Worm (Caenorhabditis elegans) whole organism, late embryonic: ENCODE measurements around the gene T22B2.3.

Source experiments
- K09A11.1 ChIP-seq: sonication (generic microtip); optimal IDR thresholded peaks from 2 replicates; lab custom pipeline; 2017; ENCODE audit warnings: antibody characterized with exemption, mild to moderate bottlenecking, missing genetic modification characterization, missing compliant biosample characterization; ENCODE audit not compliant: insufficient read depth
- T23F11.4 ChIP-seq: fragments of 200-800 bp; sonication (Bioruptor generic); optimal IDR thresholded peaks from 2 replicates; lab custom pipeline; 2018; ENCODE audit warnings: mild to moderate bottlenecking, missing genetic modification characterization, missing compliant biosample characterization
- Y22D7AL.16 ChIP-seq: sonication (generic microtip); optimal IDR thresholded peaks from 2 replicates; lab custom pipeline; 2016; ENCODE audit warnings: missing genetic modification characterization, missing compliant biosample characterization
- ahr-1 ChIP-seq: sonication (generic microtip); optimal IDR thresholded peaks from 2 replicates; lab custom pipeline; 2016; ENCODE audit warnings: missing genetic modification characterization, missing compliant biosample characterization
- ceh-14 ChIP-seq: sonication (generic microtip); optimal IDR thresholded peaks from 2 replicates; lab custom pipeline; 2016; ENCODE audit warnings: missing genotype, missing genetic modification characterization, missing compliant biosample characterization
- ceh-18 ChIP-seq: sonication (generic microtip); optimal IDR thresholded peaks from 2 replicates; lab custom pipeline; 2016; ENCODE audit warnings: missing genetic modification characterization, missing compliant biosample characterization
- ceh-19 ChIP-seq: fragments of 200-800 bp; sonication (Bioruptor generic); optimal IDR thresholded peaks from 2 replicates; lab custom pipeline; 2018; ENCODE audit warnings: mild to moderate bottlenecking, missing genetic modification characterization, missing compliant biosample characterization
- ceh-24 ChIP-seq: sonication (generic microtip); optimal IDR thresholded peaks from 2 replicates; lab custom pipeline; 2016; ENCODE audit warnings: mild to moderate bottlenecking, missing genetic modification characterization, missing compliant biosample characterization
- ceh-30 ChIP-seq: fragments of 150-350 bp; optimal IDR thresholded peaks from 2 replicates; lab custom pipeline; 2014; ENCODE audit warnings: missing biosample characterization, missing genetic modification characterization
- ceh-31 ChIP-seq: sonication (generic microtip); optimal IDR thresholded peaks from 2 replicates; lab custom pipeline; 2016; ENCODE audit warnings: missing genetic modification characterization, missing compliant biosample characterization
- ceh-45 ChIP-seq: fragments of 200-800 bp; sonication (Bioruptor generic); IDR thresholded peaks from 2 replicates; pipeline ENCODE4 v1.3.6; 2022; ENCODE audit warnings: missing genetic modification reagents, missing genetic modification characterization, missing compliant biosample characterization
- ceh-6 ChIP-seq: fragments of 200-800 bp; sonication (Bioruptor generic); optimal IDR thresholded peaks from 2 replicates; lab custom pipeline; 2018; ENCODE audit warnings: mild to moderate bottlenecking, missing genetic modification characterization, missing compliant biosample characterization
- ceh-9 ChIP-seq: sonication (generic microtip); optimal IDR thresholded peaks from 2 replicates; lab custom pipeline; 2016; ENCODE audit warnings: mild to moderate bottlenecking, missing genetic modification characterization, inconsistent platforms, missing compliant biosample characterization
- dmd-4 ChIP-seq: sonication (generic microtip); optimal IDR thresholded peaks from 2 replicates; lab custom pipeline; 2016; ENCODE audit warnings: borderline replicate concordance, missing genetic modification characterization, missing compliant biosample characterization
- dve-1 ChIP-seq: sonication (generic microtip); optimal IDR thresholded peaks from 2 replicates; lab custom pipeline; 2017; ENCODE audit warnings: antibody characterized with exemption, mild to moderate bottlenecking, missing genetic modification characterization, missing compliant biosample characterization
- elt-2 ChIP-seq: sonication (generic microtip); optimal IDR thresholded peaks from 2 replicates; lab custom pipeline; 2016; ENCODE audit warnings: missing genetic modification reagents, missing genetic modification characterization, missing compliant biosample characterization
- ets-4 ChIP-seq: sonication (generic microtip); optimal IDR thresholded peaks from 2 replicates; lab custom pipeline; 2016; ENCODE audit warnings: missing genetic modification characterization, missing compliant biosample characterization
- eyg-1 ChIP-seq: sonication (generic microtip); optimal IDR thresholded peaks from 2 replicates; lab custom pipeline; 2016; ENCODE audit warnings: missing genotype, missing genetic modification characterization, missing compliant biosample characterization
- fax-1 ChIP-seq: sonication (generic microtip); optimal IDR thresholded peaks from 2 replicates; lab custom pipeline; 2016; ENCODE audit warnings: missing genotype, missing genetic modification characterization, missing compliant biosample characterization
- fkh-10 ChIP-seq: fragments of 150-350 bp; optimal IDR thresholded peaks from 2 replicates; lab custom pipeline; 2014; ENCODE audit warnings: missing biosample characterization, missing genetic modification reagents, missing genetic modification characterization
- gmeb-2 ChIP-seq: sonication (generic microtip); optimal IDR thresholded peaks from 2 replicates; lab custom pipeline; 2016; ENCODE audit warnings: missing genetic modification characterization, inconsistent platforms, missing compliant biosample characterization
- hlh-13 ChIP-seq: fragments of 200-800 bp; sonication (Bioruptor generic); optimal IDR thresholded peaks from 2 replicates; lab custom pipeline; 2018; ENCODE audit warnings: mild to moderate bottlenecking, missing genetic modification characterization, missing compliant biosample characterization
- hlh-30 ChIP-seq: sonication (generic microtip); optimal IDR thresholded peaks from 2 replicates; lab custom pipeline; 2017; ENCODE audit warnings: antibody characterized with exemption, missing genetic modification characterization, missing compliant biosample characterization; ENCODE audit not compliant: insufficient read depth
- hlh-8 ChIP-seq: sonication (generic microtip); optimal IDR thresholded peaks from 2 replicates; lab custom pipeline; 2016; ENCODE audit warnings: missing genotype, missing genetic modification characterization, missing compliant biosample characterization
- lin-11 ChIP-seq: fragments of 200-800 bp; sonication (Bioruptor generic); optimal IDR thresholded peaks from 2 replicates; lab custom pipeline; 2018; ENCODE audit warnings: mild to moderate bottlenecking, missing genetic modification characterization, missing compliant biosample characterization
- madf-2 ChIP-seq: sonication (generic microtip); optimal IDR thresholded peaks from 2 replicates; lab custom pipeline; 2017; ENCODE audit warnings: missing genetic modification characterization, missing compliant biosample characterization
- mec-3 ChIP-seq: sonication (generic microtip); optimal IDR thresholded peaks from 2 replicates; lab custom pipeline; 2016; ENCODE audit warnings: borderline replicate concordance, missing genetic modification characterization, missing compliant biosample characterization
- nfya-1 ChIP-seq: sonication (generic microtip); optimal IDR thresholded peaks from 2 replicates; lab custom pipeline; 2017; ENCODE audit warnings: missing genetic modification characterization, mild to moderate bottlenecking, missing compliant biosample characterization, antibody characterized with exemption, moderate library complexity
- nhr-11 ChIP-seq: fragments of 150-350 bp; optimal IDR thresholded peaks from 2 replicates; lab custom pipeline; 2014; ENCODE audit warnings: missing biosample characterization, missing genetic modification characterization
- npax-4 ChIP-seq: sonication (generic microtip); optimal IDR thresholded peaks from 2 replicates; lab custom pipeline; 2016; ENCODE audit warnings: missing genetic modification characterization, missing compliant biosample characterization
- pag-3 ChIP-seq: sonication (generic microtip); optimal IDR thresholded peaks from 2 replicates; lab custom pipeline; 2016; ENCODE audit warnings: missing compliant biosample characterization, missing genetic modification characterization, borderline replicate concordance
- pat-9 ChIP-seq: fragments of 200-800 bp; sonication (Bioruptor generic); optimal IDR thresholded peaks from 2 replicates; lab custom pipeline; 2018; ENCODE audit warnings: mild to moderate bottlenecking, missing genetic modification characterization, moderate library complexity, missing compliant biosample characterization
- pha-4 ChIP-seq: fragments of 150-350 bp; optimal IDR thresholded peaks from 2 replicates; lab custom pipeline; 2018; ENCODE audit warnings: missing biosample characterization, missing genetic modification reagents, missing genetic modification characterization
- rnt-1 ChIP-seq: sonication (generic microtip); optimal IDR thresholded peaks from 2 replicates; lab custom pipeline; 2016; ENCODE audit warnings: missing genetic modification characterization, missing compliant biosample characterization
- sox-2 ChIP-seq: fragments of 200-800 bp; sonication (Bioruptor generic); IDR thresholded peaks from 2 replicates; pipeline ENCODE4 v1.3.6; 2022; ENCODE audit warnings: missing genetic modification reagents, missing genetic modification characterization, missing compliant biosample characterization
- syd-9 ChIP-seq: sonication (generic microtip); optimal IDR thresholded peaks from 2 replicates; lab custom pipeline; 2016; ENCODE audit warnings: mild to moderate bottlenecking, missing genetic modification characterization, moderate library complexity, missing compliant biosample characterization
- tbx-2 ChIP-seq: sonication (generic microtip); optimal IDR thresholded peaks from 2 replicates; lab custom pipeline; 2016; ENCODE audit warnings: missing genetic modification characterization, missing compliant biosample characterization
- tbx-7 ChIP-seq: sonication (generic microtip); optimal IDR thresholded peaks from 2 replicates; lab custom pipeline; 2016; ENCODE audit warnings: missing genotype, missing genetic modification characterization, missing compliant biosample characterization
- unc-3 ChIP-seq, 2 experiments: fragments of 200-800 bp in 1 of 2; sonication (Bioruptor generic) in 1 of 2; sonication (generic microtip) in 1 of 2; conservative IDR thresholded peaks in 1 of 2; optimal IDR thresholded peaks in 1 of 2; 2 replicates each; pipeline versions ENCODE4 v1.3.6 to Lab custom; 2016 to 2022; ENCODE audit warnings: missing compliant biosample characterization in 2 of 2, missing genetic modification characterization in 2 of 2, missing genetic modification reagents in 1 of 2
- unc-42 ChIP-seq: sonication (generic microtip); optimal IDR thresholded peaks from 2 replicates; lab custom pipeline; 2016; ENCODE audit warnings: missing genotype, missing genetic modification characterization, missing compliant biosample characterization
- unc-55 ChIP-seq: sonication (generic microtip); optimal IDR thresholded peaks from 2 replicates; lab custom pipeline; 2017; ENCODE audit warnings: missing biosample characterization, missing genetic modification reagents, missing genetic modification characterization

Gene T22B2.3

ce11 chrX:3898255-3899177, 18.6 kb upstream of the T22B2.3 start:
- TF ChIP-seq pat-9 (tag; lab: Kevin White, UChicago), result no peak
- peak; percentile 11 for TF ChIP-seq unc-55 (GFP tag; lab: Kevin White, UChicago)
- no peak for TF ChIP-seq nhr-11 (tag; lab: Kevin White, UChicago)
- peak; percentile 38 for TF ChIP-seq ceh-31 (tag; lab: Kevin White, UChicago)
- TF ChIP-seq ceh-14 (tag; lab: Kevin White, UChicago), result no peak
- TF ChIP-seq gmeb-2 (tag; lab: Kevin White, UChicago), result no peak
- no peak for TF ChIP-seq tbx-7 (tag; lab: Kevin White, UChicago)
- no peak for TF ChIP-seq ceh-6 (GFP tag; lab: Kevin White, UChicago)
- no peak for TF ChIP-seq eyg-1 (tag; lab: Kevin White, UChicago)
- no peak for TF ChIP-seq hlh-8 (tag; lab: Kevin White, UChicago)
- no peak for TF ChIP-seq ceh-24 (tag; lab: Kevin White, UChicago)
- TF ChIP-seq, all 69 proteins: peak for 2

ce11 chrX:3900715-3901114, 16.4 kb upstream of the T22B2.3 start:
- no peak for TF ChIP-seq hlh-30
- no peak for TF ChIP-seq fax-1
- no peak for TF ChIP-seq pha-4 (tag; lab: Kevin White, UChicago)
- no peak for TF ChIP-seq madf-2 (tag; lab: Kevin White, UChicago)
- TF ChIP-seq Y22D7AL.16, result no peak
- no peak for TF ChIP-seq tbx-2
- no peak for TF ChIP-seq ceh-19 (GFP tag; lab: Kevin White, UChicago)
- TF ChIP-seq hlh-8 (tag; lab: Kevin White, UChicago), result no peak
- no peak for TF ChIP-seq ets-4 (tag; lab: Kevin White, UChicago)
- TF ChIP-seq sox-2 (GFP tag; lab: Robert Waterston, UW), result no peak
- peak; percentile 8 for TF ChIP-seq unc-55 (GFP tag; lab: Kevin White, UChicago)
- TF ChIP-seq unc-3 (GFP tag; conservative IDR thresholded peaks at IDR 0.05; lab: Robert Waterston, UW), result no peak
- no peak for TF ChIP-seq unc-3 (tag; optimal IDR thresholded peaks at IDR 0.05; lab: Kevin White, UChicago)
- no peak for TF ChIP-seq nfya-1 (tag; lab: Kevin White, UChicago)
- no peak for TF ChIP-seq npax-4 (tag; lab: Kevin White, UChicago)
- peak; percentile 40 for TF ChIP-seq pat-9 (tag; lab: Kevin White, UChicago)
- TF ChIP-seq dve-1 (tag; lab: Kevin White, UChicago), result no peak
- no peak for TF ChIP-seq unc-42 (tag; lab: Kevin White, UChicago)
- peak; percentile 24 for TF ChIP-seq ceh-18 (tag; lab: Kevin White, UChicago)
- peak; percentile 37 for TF ChIP-seq rnt-1 (tag; lab: Kevin White, UChicago)
- TF ChIP-seq, all 69 proteins: peak for 4

ce11 chrX:3901389-3901788, 15.7 kb upstream of the T22B2.3 start:
- TF ChIP-seq hlh-30, result no peak
- no peak for TF ChIP-seq madf-2 (tag; lab: Kevin White, UChicago)
- peak; percentile 93 for TF ChIP-seq unc-42 (tag; lab: Kevin White, UChicago)

- TF ChIP-seq ceh-9 (tag; lab: Kevin White, UChicago) (no peak), hlh-30 (peak; percentile 10)
These were observed 12.5 kb upstream of the T22B2.3 start, which contains the start of gene sup-12 for ce11 chrX:3904568-3904967. Gene sup-12, plus strand, starts transcription at chrX:3904584.

- TF ChIP-seq hlh-13 (GFP tag; lab: Kevin White, UChicago) (no peak), T23F11.4 (GFP tag; lab: Kevin White, UChicago) (no peak), pag-3 (no peak), ahr-1 (tag; lab: Kevin White, UChicago) (no peak), lin-11 (tag; lab: Kevin White, UChicago) (no peak), hlh-8 (tag; lab: Kevin White, UChicago) (no peak), ceh-14 (tag; lab: Kevin White, UChicago) (no peak), unc-55 (GFP tag; lab: Kevin White, UChicago) (no peak), npax-4 (tag; lab: Kevin White, UChicago) (no peak), ceh-45 (no peak), ceh-30 (tag; lab: Kevin White, UChicago) (no peak), dmd-4 (tag; lab: Kevin White, UChicago) (no peak), elt-2 (no peak), fkh-10 (GFP tag; lab: Kevin White, UChicago) (no peak), mec-3 (tag; lab: Kevin White, UChicago) (no peak), syd-9 (tag; lab: Kevin White, UChicago) (no peak), K09A11.1 (tag; lab: Kevin White, UChicago) (no peak)
These were observed 5.8 kb upstream of the T22B2.3 start, which contains the start of gene T22B2.5 for ce11 chrX:3911280-3911679. Gene T22B2.5, minus strand, starts transcription at chrX:3911380.
